Worm (Caenorhabditis elegans): ENCODE measurements around the gene Y51A2B.4.

- TF ChIP-seq ZK185.1 (tag; optimal IDR thresholded peaks at IDR 0.05; ENCODE audit: poor library complexity, severe bottlenecking) (no peak), pha-4 (tag; optimal IDR thresholded peaks at IDR 0.05) (no peak)
These were observed 49.1 kb upstream of the Y51A2B.4 start, which contains the start of gene ZK262.8 for ce11 chrV:18438081-18438480.
